Worm (Caenorhabditis elegans) whole organism, dauer: Measurements from ENCODE around the gene pqn-57.

Source experiments
- unc-62 ChIP-seq: sonication (generic microtip); optimal IDR thresholded peaks from 2 replicates; lab custom pipeline; 2017; ENCODE audit warnings: missing biosample characterization, missing genetic modification reagents, missing genetic modification characterization

The pqn-57 gene

ce11 chrX:8310747-8311146 lies 10.0 kb downstream of the pqn-57 start:
- TF ChIP-seq unc-62 (GFP tag; lab: Kevin White, UChicago), result no peak

ce11 chrX:8308491-8308890 lies 12.3 kb downstream of the pqn-57 start:
- TF ChIP-seq unc-62 (GFP tag; lab: Kevin White, UChicago), result no peak

ce11 chrX:8307600-8307999 lies 13.2 kb downstream of the pqn-57 start, which contains the start of gene R09F10.5:
R09F10.5 (minus strand) TSS chrX:8307700.
- TF ChIP-seq unc-62 (GFP tag; lab: Kevin White, UChicago), result no peak

ce11 chrX:8302803-8303202 lies 18.0 kb downstream of the pqn-57 start:
- no peak for TF ChIP-seq unc-62 (GFP tag; lab: Kevin White, UChicago)

ce11 chrX:8302299-8302698 lies 18.5 kb downstream of the pqn-57 start, which contains the start of gene inx-5:
inx-5 (minus strand) TSS chrX:8302399.
- no peak for TF ChIP-seq unc-62 (GFP tag; lab: Kevin White, UChicago)

- TF ChIP-seq unc-62 (GFP tag; lab: Kevin White, UChicago), result no peak
These were observed 21.2 kb downstream of the pqn-57 start, which contains the start of gene ced-13 for ce11 chrX:8299554-8299953. ced-13 (minus strand) TSS chrX:8299654.

ce11 chrX:8297333-8297732 lies 23.5 kb downstream of the pqn-57 start:
- no peak for TF ChIP-seq unc-62 (GFP tag; lab: Kevin White, UChicago)

ce11 chrX:8294586-8294985 lies 26.2 kb downstream of the pqn-57 start, which contains the start of gene R09F10.3:
R09F10.3 (plus strand) TSS chrX:8294625.
- no peak for TF ChIP-seq unc-62 (GFP tag; lab: Kevin White, UChicago)

ce11 chrX:8286740-8287299 lies 34.0 kb downstream of the pqn-57 start, which contains the start of gene sec-16A.2:
sec-16A.2 (plus strand) TSS chrX:8287249.
- TF ChIP-seq unc-62 (GFP tag; lab: Kevin White, UChicago), result no peak

ce11 chrX:8286164-8286563 lies 34.6 kb downstream of the pqn-57 start:
- TF ChIP-seq unc-62 (GFP tag; lab: Kevin White, UChicago), result no peak

- no peak for TF ChIP-seq unc-62 (GFP tag; lab: Kevin White, UChicago)
These were observed 35.5 kb downstream of the pqn-57 start, which contains the start of the genes fis-2 and F13B9.2 for ce11 chrX:8285169-8285796. fis-2 (minus strand) TSS chrX:8285219. F13B9.2 (plus strand) TSS chrX:8285683.

ce11 chrX:8284003-8284402 lies 36.8 kb downstream of the pqn-57 start:
- TF ChIP-seq unc-62 (GFP tag; lab: Kevin White, UChicago), result no peak

ce11 chrX:8276984-8277383 lies 43.8 kb downstream of the pqn-57 start:
- TF ChIP-seq unc-62 (GFP tag; lab: Kevin White, UChicago), result no peak

- no peak for TF ChIP-seq unc-62 (GFP tag; lab: Kevin White, UChicago)
These were observed 44.5 kb downstream of the pqn-57 start for ce11 chrX:8276333-8276732.

- no peak for TF ChIP-seq unc-62 (GFP tag; lab: Kevin White, UChicago)
These were observed 45.9 kb downstream of the pqn-57 start, which contains the start of gene ksr-1 for ce11 chrX:8274869-8275268. ksr-1 (plus strand) TSS chrX:8275169.

- no peak for TF ChIP-seq unc-62 (GFP tag; lab: Kevin White, UChicago)
These were observed 47.3 kb downstream of the pqn-57 start for ce11 chrX:8273496-8273895.
